Worm (Caenorhabditis elegans) whole organism, L3 larva: ENCODE results near the gene pgph-3.

Source experiments
- R02D3.7 ChIP-seq: fragments of 150-350 bp; optimal IDR thresholded peaks from 2 replicates; lab custom pipeline; 2014; ENCODE audit warnings: missing biosample characterization, missing genetic modification characterization
- ZK546.5 ChIP-seq: sonication (generic microtip); optimal IDR thresholded peaks from 2 replicates; lab custom pipeline; 2017; ENCODE audit warnings: missing biosample characterization, missing genetic modification characterization
- ama-1 ChIP-seq: fragments of 150-350 bp; optimal IDR thresholded peaks from 2 replicates; lab custom pipeline; 2018
- elt-3 ChIP-seq, 3 experiments: fragments of 150-350 bp in 1 of 3; sonication (generic microtip) in 2 of 3; optimal IDR thresholded peaks; 2 replicates in 2 of 3; 4 replicates in 1 of 3; lab custom pipeline; 2014 to 2017; ENCODE audit warnings: missing biosample characterization in 3 of 3, missing genetic modification characterization in 3 of 3
- fos-1 ChIP-seq: fragments of 150-350 bp; optimal IDR thresholded peaks from 2 replicates; lab custom pipeline; 2014; ENCODE audit warnings: missing biosample characterization, missing genetic modification characterization
- jun-1 ChIP-seq: fragments of 150-350 bp; optimal IDR thresholded peaks from 2 replicates; lab custom pipeline; 2014; ENCODE audit warnings: missing biosample characterization, missing genetic modification reagents, missing genetic modification characterization
- mdl-1 ChIP-seq: fragments of 150-350 bp; optimal IDR thresholded peaks from 2 replicates; lab custom pipeline; 2014; ENCODE audit warnings: missing biosample characterization, missing genetic modification characterization
- nhr-12 ChIP-seq: fragments of 150-350 bp; optimal IDR thresholded peaks from 2 replicates; lab custom pipeline; 2014; ENCODE audit warnings: missing biosample characterization, missing genetic modification characterization
- nhr-77 ChIP-seq: fragments of 150-350 bp; optimal IDR thresholded peaks from 2 replicates; lab custom pipeline; 2014; ENCODE audit warnings: missing biosample characterization, missing genetic modification characterization
- snpc-4 ChIP-seq: fragments of 150-350 bp; optimal IDR thresholded peaks from 2 replicates; lab custom pipeline; 2014; ENCODE audit warnings: missing biosample characterization, missing genetic modification characterization
- tbx-2 ChIP-seq: sonication (generic microtip); optimal IDR thresholded peaks from 2 replicates; lab custom pipeline; 2016; ENCODE audit warnings: mild to moderate bottlenecking, missing genetic modification characterization, missing compliant biosample characterization
- unc-62 ChIP-seq: fragments of 150-350 bp; sonication (generic microtip); optimal IDR thresholded peaks from 4 replicates; lab custom pipeline; 2014; ENCODE audit warnings: missing biosample characterization, missing genetic modification reagents, missing genetic modification characterization
- ztf-4 ChIP-seq: fragments of 150-350 bp; optimal IDR thresholded peaks from 2 replicates; lab custom pipeline; 2014; ENCODE audit warnings: missing biosample characterization, missing genetic modification characterization

DNA sequence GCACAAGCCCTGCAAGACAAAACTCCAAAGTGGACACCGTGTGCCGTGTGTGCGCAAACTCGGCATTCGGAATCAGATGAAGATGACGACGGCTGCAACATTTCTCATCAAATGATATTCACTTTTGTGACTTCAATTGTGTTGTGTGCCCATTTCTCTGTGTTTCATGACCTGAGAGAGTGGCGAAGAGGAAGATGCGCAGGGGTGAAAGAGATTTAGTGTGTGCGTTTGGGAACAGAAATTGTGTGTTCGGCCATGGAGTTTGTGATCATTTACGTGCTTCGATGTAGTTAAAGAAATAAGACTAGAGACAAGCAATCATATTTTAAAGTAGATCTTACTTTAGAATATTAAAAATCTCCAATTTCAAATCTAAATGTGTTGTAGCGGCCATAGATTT lies 25.0 kb upstream of the pgph-3 start:
- TF ChIP-seq ZK546.5 (no peak), nhr-12 (no peak), ama-1 (lab: Kevin White, UChicago) (no peak), jun-1 (no peak), snpc-4 (no peak), ztf-4 (tag; lab: Kevin White, UChicago) (no peak), tbx-2 (tag; lab: Kevin White, UChicago) (no peak), fos-1 (no peak), unc-62 (GFP tag; lab: Kevin White, UChicago) (no peak), nhr-77 (no peak), mdl-1 (no peak), elt-3 (tag; optimal IDR thresholded peaks at IDR 0.05; lab: Kevin White, UChicago) (no peak), R02D3.7 (tag; lab: Kevin White, UChicago) (no peak)
